Fruit fly (Drosophila melanogaster) whole organism: Measurements from ENCODE around the gene Osi3.

Experiments
- CG8478 ChIP-seq: fragments of >200 bp; optimal IDR thresholded peaks from 2 replicates; lab custom pipeline; 2018; ENCODE audit warnings: inconsistent platforms
- Dll ChIP-seq: fragments of >200 bp; optimal IDR thresholded peaks from 2 replicates; lab custom pipeline; 2017
- psq ChIP-seq: fragments of >200 bp; optimal IDR thresholded peaks from 2 replicates; lab custom pipeline; 2017

- TF ChIP-seq psq (lab: Kevin White, UChicago): no peak
- TF ChIP-seq CG8478 (lab: Kevin White, UChicago): no peak
- TF ChIP-seq Dll (lab: Kevin White, UChicago): no peak
Observed at dm6 chr3R:6203000-6203399, 12.6 kb upstream of the Osi3 start.
